Worm (Caenorhabditis elegans): ENCODE data around the gene marc-1.

ce11 chrV:9740858-9741257 is 1.4 kb downstream of the marc-1 start, which contains the start of gene sta-2:
- TF ChIP-seq flt-1 (GFP tag; IDR thresholded peaks at IDR 0.05) = no peak
- no peak for TF ChIP-seq ref-1 (GFP tag; conservative IDR thresholded peaks at IDR 0.05)
- TF ChIP-seq ztf-29 (GFP tag; IDR thresholded peaks at IDR 0.05) = no peak
- TF ChIP-seq T22C8.4 (GFP tag; IDR thresholded peaks at IDR 0.05) = no peak
- TF ChIP-seq cog-1 (tag; optimal IDR thresholded peaks at IDR 0.05) = no peak
